Worm (Caenorhabditis elegans) whole organism, young adult: Measurements from ENCODE around the gene ints-7.

ENCODE experiments used
- B0019.2 ChIP-seq: fragments of 200-800 bp; sonication (Bioruptor generic); conservative IDR thresholded peaks from 2 replicates; pipeline ENCODE4 v1.3.6; 2022; ENCODE audit warnings: missing genetic modification reagents, missing genetic modification characterization, missing compliant biosample characterization
- C17E4.6 ChIP-seq: fragments of 200-800 bp; sonication (Bioruptor generic); IDR thresholded peaks from 2 replicates; pipeline ENCODE4 v1.3.6; 2022; ENCODE audit warnings: missing genetic modification reagents, missing genetic modification characterization, missing compliant biosample characterization
- D2030.7 ChIP-seq: fragments of 200-800 bp; sonication (Bioruptor generic); IDR thresholded peaks from 2 replicates; pipeline ENCODE4 v1.3.6; 2022; ENCODE audit warnings: missing genetic modification reagents, missing genetic modification characterization, missing compliant biosample characterization
- F10E7.11 ChIP-seq: sonication (generic microtip); optimal IDR thresholded peaks from 2 replicates; lab custom pipeline; 2017; ENCODE audit warnings: mild to moderate bottlenecking, missing genetic modification characterization, moderate library complexity, missing compliant biosample characterization
- F22D6.2 ChIP-seq: sonication (generic microtip); optimal IDR thresholded peaks from 2 replicates; lab custom pipeline; 2016; ENCODE audit warnings: mild to moderate bottlenecking, missing genetic modification characterization, missing compliant biosample characterization
- F33H1.4 ChIP-seq: fragments of 200-800 bp; sonication (Bioruptor generic); IDR thresholded peaks from 2 replicates; pipeline ENCODE4 v1.3.6; 2022; ENCODE audit warnings: missing genetic modification reagents, missing genetic modification characterization, missing compliant biosample characterization
- F39B2.1 ChIP-seq: fragments of 200-800 bp; sonication (Bioruptor generic); IDR thresholded peaks from 2 replicates; pipeline ENCODE4 v1.3.6; 2022; ENCODE audit warnings: missing genetic modification reagents, missing genetic modification characterization, missing compliant biosample characterization
- T26A5.8 ChIP-seq: sonication (generic microtip); optimal IDR thresholded peaks from 2 replicates; lab custom pipeline; 2016; ENCODE audit warnings: missing genetic modification characterization, missing compliant biosample characterization
- Y95B8A.8 ChIP-seq: fragments of 200-800 bp; sonication (Bioruptor generic); IDR thresholded peaks from 2 replicates; pipeline ENCODE4 v1.3.6; 2022; ENCODE audit warnings: missing genetic modification reagents, missing genetic modification characterization, missing compliant biosample characterization
- aptf-2 ChIP-seq: fragments of 200-800 bp; sonication (Bioruptor generic); conservative IDR thresholded peaks from 2 replicates; pipeline ENCODE4 v1.3.6; 2022; ENCODE audit warnings: missing genetic modification reagents, missing genetic modification characterization, missing compliant biosample characterization
- aptf-3 ChIP-seq: fragments of 200-800 bp; sonication (Bioruptor generic); IDR thresholded peaks from 2 replicates; pipeline ENCODE4 v1.3.6; 2022; ENCODE audit warnings: missing genetic modification characterization, missing compliant biosample characterization
- athp-1 ChIP-seq: sonication (generic microtip); optimal IDR thresholded peaks from 2 replicates; lab custom pipeline; 2017; ENCODE audit warnings: mild to moderate bottlenecking, missing genetic modification characterization, missing compliant biosample characterization
- attf-3 ChIP-seq: fragments of 200-800 bp; sonication (Bioruptor generic); conservative IDR thresholded peaks from 2 replicates; pipeline ENCODE4 v1.3.6; 2022; ENCODE audit warnings: missing genetic modification reagents, missing genetic modification characterization, missing compliant biosample characterization
- ccch-3 ChIP-seq: fragments of 200-800 bp; sonication (Bioruptor generic); optimal IDR thresholded peaks from 2 replicates; lab custom pipeline; 2018; ENCODE audit warnings: mild to moderate bottlenecking, missing genetic modification characterization, missing compliant biosample characterization
- ceh-27 ChIP-seq: fragments of 200-800 bp; sonication (Bioruptor generic); optimal IDR thresholded peaks from 2 replicates; lab custom pipeline; 2018; ENCODE audit warnings: mild to moderate bottlenecking, missing genetic modification characterization, moderate library complexity, missing compliant biosample characterization
- ceh-58 ChIP-seq: fragments of 200-800 bp; sonication (Bioruptor generic); IDR thresholded peaks from 2 replicates; pipeline ENCODE4 v1.3.6; 2022; ENCODE audit warnings: missing genetic modification characterization, missing compliant biosample characterization
- ceh-79 ChIP-seq: sonication (generic microtip); optimal IDR thresholded peaks from 2 replicates; lab custom pipeline; 2017; ENCODE audit warnings: mild to moderate bottlenecking, missing genetic modification characterization, missing compliant biosample characterization
- ceh-91 ChIP-seq: fragments of 200-800 bp; sonication (Bioruptor generic); IDR thresholded peaks from 2 replicates; pipeline ENCODE4 v1.3.6; 2022; ENCODE audit warnings: missing genetic modification reagents, missing genetic modification characterization, missing compliant biosample characterization
- dox-1 ChIP-seq: fragments of 200-800 bp; sonication (Bioruptor generic); IDR thresholded peaks from 2 replicates; pipeline ENCODE4 v1.3.6; 2022; ENCODE audit warnings: missing genetic modification reagents, missing genetic modification characterization, missing compliant biosample characterization
- dpl-1 ChIP-seq: fragments of 150-350 bp; optimal IDR thresholded peaks from 2 replicates; lab custom pipeline; 2014; ENCODE audit warnings: missing biosample characterization, missing genetic modification reagents, missing genetic modification characterization
- ekl-4 ChIP-seq: fragments of 200-800 bp; sonication (Bioruptor generic); IDR thresholded peaks from 2 replicates; pipeline ENCODE4 v1.3.6; 2022; ENCODE audit warnings: missing genetic modification reagents, missing genetic modification characterization, missing compliant biosample characterization
- hmg-1.2 ChIP-seq: fragments of 200-800 bp; sonication (Bioruptor generic); IDR thresholded peaks from 2 replicates; pipeline ENCODE4 v1.3.6; 2022; ENCODE audit warnings: missing genetic modification reagents, missing genetic modification characterization, missing compliant biosample characterization
- hrde-1 ChIP-seq: sonication (generic microtip); optimal IDR thresholded peaks from 2 replicates; lab custom pipeline; 2016; ENCODE audit warnings: missing genetic modification characterization, mild to moderate bottlenecking, missing compliant biosample characterization, moderate library complexity, missing genotype, missing genetic modification reagents, borderline replicate concordance
- hsf-1 ChIP-seq: fragments of 200-800 bp; sonication (Bioruptor generic); IDR thresholded peaks from 2 replicates; pipeline ENCODE4 v1.3.6; 2022; ENCODE audit warnings: missing genetic modification reagents, missing genetic modification characterization, missing compliant biosample characterization
- lin-26 ChIP-seq: fragments of 200-800 bp; sonication (Bioruptor generic); IDR thresholded peaks from 2 replicates; pipeline ENCODE4 v1.3.6; 2022; ENCODE audit warnings: missing genetic modification reagents, missing genetic modification characterization, missing compliant biosample characterization
- lin-35 ChIP-seq, 3 experiments: fragments of 150-350 bp in 2 of 3; sonication (generic microtip) in 1 of 3; optimal IDR thresholded peaks; 2 replicates each; lab custom pipeline; 2014 to 2018; ENCODE audit warnings: missing biosample characterization in 3 of 3, missing genetic modification characterization in 3 of 3, missing genetic modification reagents in 3 of 3
- lir-1 ChIP-seq: fragments of 200-800 bp; sonication (Bioruptor generic); conservative IDR thresholded peaks from 2 replicates; pipeline ENCODE4 v1.3.6; 2022; ENCODE audit warnings: missing genetic modification reagents, missing genetic modification characterization, missing compliant biosample characterization
- lsl-1 ChIP-seq: fragments of 200-800 bp; sonication (Bioruptor generic); optimal IDR thresholded peaks from 2 replicates; lab custom pipeline; 2018; ENCODE audit warnings: mild to moderate bottlenecking, missing genetic modification characterization, moderate library complexity, missing compliant biosample characterization
- lsy-27 ChIP-seq: sonication (generic microtip); optimal IDR thresholded peaks from 2 replicates; lab custom pipeline; 2017; ENCODE audit warnings: missing genetic modification characterization, mild to moderate bottlenecking, missing compliant biosample characterization, antibody characterized with exemption, missing genotype, borderline replicate concordance; ENCODE audit not compliant: insufficient read depth
- madf-10 ChIP-seq: sonication (generic microtip); optimal IDR thresholded peaks from 2 replicates; lab custom pipeline; 2016; ENCODE audit warnings: mild to moderate bottlenecking, missing genetic modification characterization, missing compliant biosample characterization
- madf-6 ChIP-seq: fragments of 200-800 bp; sonication (Bioruptor generic); IDR thresholded peaks from 2 replicates; pipeline ENCODE4 v1.3.6; 2022; ENCODE audit warnings: missing genetic modification reagents, missing genetic modification characterization, missing compliant biosample characterization
- madf-8 ChIP-seq: fragments of 200-800 bp; sonication (Bioruptor generic); conservative IDR thresholded peaks from 2 replicates; pipeline ENCODE4 v1.3.6; 2022; ENCODE audit warnings: missing genetic modification reagents, missing genetic modification characterization, missing compliant biosample characterization
- mcd-1 ChIP-seq: fragments of 200-800 bp; sonication (Bioruptor generic); IDR thresholded peaks from 2 replicates; pipeline ENCODE4 v1.3.6; 2022; ENCODE audit warnings: missing genetic modification reagents, missing genetic modification characterization, missing compliant biosample characterization
- mes-4 ChIP-seq: sonication (generic microtip); optimal IDR thresholded peaks from 2 replicates; lab custom pipeline; 2016; ENCODE audit warnings: missing genotype, missing genetic modification characterization, missing compliant biosample characterization
- nhr-120 ChIP-seq: fragments of 200-800 bp; sonication (Bioruptor generic); IDR thresholded peaks from 2 replicates; pipeline ENCODE4 v1.3.6; 2022; ENCODE audit warnings: missing genetic modification characterization, missing compliant biosample characterization
- nhr-90 ChIP-seq: sonication (generic microtip); optimal IDR thresholded peaks from 2 replicates; lab custom pipeline; 2016; ENCODE audit warnings: missing genotype, mild to moderate bottlenecking, missing genetic modification characterization, missing compliant biosample characterization
- pbrm-1 ChIP-seq: fragments of 200-800 bp; sonication (Bioruptor generic); IDR thresholded peaks from 2 replicates; pipeline ENCODE4 v1.3.6; 2022; ENCODE audit warnings: missing genetic modification reagents, missing genetic modification characterization, missing compliant biosample characterization
- pha-4 ChIP-seq: fragments of 150-350 bp; sonication (generic microtip); optimal IDR thresholded peaks from 2 replicates; lab custom pipeline; 2014; ENCODE audit warnings: missing biosample characterization, missing genetic modification reagents, missing genetic modification characterization
- snpc-1.3 ChIP-seq: sonication (generic microtip); optimal IDR thresholded peaks from 2 replicates; lab custom pipeline; 2017; ENCODE audit warnings: missing genetic modification characterization, mild to moderate bottlenecking, missing compliant biosample characterization, antibody characterized with exemption, moderate library complexity, missing genotype, missing genetic modification reagents; ENCODE audit not compliant: insufficient read depth
- tbp1 ChIP-seq: fragments of 200-800 bp; sonication (Bioruptor generic); optimal IDR thresholded peaks from 2 replicates; lab custom pipeline; 2018; ENCODE audit warnings: mild to moderate bottlenecking, missing genetic modification characterization, missing compliant biosample characterization
- tlf-1 ChIP-seq: fragments of 200-800 bp; sonication (Bioruptor generic); optimal IDR thresholded peaks from 2 replicates; lab custom pipeline; 2018; ENCODE audit warnings: mild to moderate bottlenecking, missing genetic modification characterization, missing compliant biosample characterization
- unc-130 ChIP-seq: sonication (generic microtip); optimal IDR thresholded peaks from 2 replicates; lab custom pipeline; 2016; ENCODE audit warnings: missing genetic modification reagents, missing genetic modification characterization, missing compliant biosample characterization
- xnd-1 ChIP-seq: sonication (generic microtip); optimal IDR thresholded peaks from 2 replicates; lab custom pipeline; 2016; ENCODE audit warnings: missing genotype, missing genetic modification reagents, missing genetic modification characterization, missing compliant biosample characterization
- ztf-18 ChIP-seq: sonication (generic microtip); optimal IDR thresholded peaks from 2 replicates; lab custom pipeline; 2016; ENCODE audit warnings: missing genotype, mild to moderate bottlenecking, missing genetic modification characterization, missing compliant biosample characterization
- ztf-28 ChIP-seq: fragments of 200-800 bp; sonication (Bioruptor generic); IDR thresholded peaks from 2 replicates; pipeline ENCODE4 v1.3.6; 2022; ENCODE audit warnings: missing genetic modification reagents, missing genetic modification characterization, missing compliant biosample characterization

The ints-7 gene

ce11 chrII:11535924-11536323, 46.7 kb upstream of the ints-7 start (continued):
- no peak for TF ChIP-seq madf-10
- TF ChIP-seq nhr-120, result no peak

- TF ChIP-seq hsf-1 (no peak), lin-26 (no peak), xnd-1 (tag; lab: Kevin White, UChicago) (peak; percentile 72), ceh-79 (tag; lab: Kevin White, UChicago) (no peak), madf-6 (GFP tag; lab: Robert Waterston, UW) (peak; percentile 92), D2030.7 (GFP tag; lab: Robert Waterston, UW) (0 out of 2 replicates have a peak, but pooled peaks have one; percentile 28), F39B2.1 (GFP tag; lab: Robert Waterston, UW) (no peak), lsl-1 (GFP tag; lab: Kevin White, UChicago) (peak; percentile 81), nhr-120 (no peak), pha-4 (no peak), dox-1 (no peak), ceh-91 (no peak), F22D6.2 (tag; lab: Kevin White, UChicago) (no peak), lsy-27 (tag; lab: Kevin White, UChicago) (no peak), F33H1.4 (GFP tag; lab: Robert Waterston, UW) (peak; percentile 31; the same call in 1 of the 2 replicates), madf-8 (GFP tag; lab: Robert Waterston, UW) (peak; percentile 93), mes-4 (no peak)
Observed at ce11 chrII:11536505-11536904, 46.1 kb upstream of the ints-7 start.

- TF ChIP-seq snpc-1.3 (tag; lab: Kevin White, UChicago) (no peak), hsf-1 (peak; percentile 90), Y95B8A.8 (peak; percentile 81; the same call in 1 of the 2 replicates), unc-130 (GFP tag; lab: Kevin White, UChicago) (peak; percentile 72), athp-1 (tag; lab: Kevin White, UChicago) (peak; percentile 40), lsy-27 (tag; lab: Kevin White, UChicago) (no peak), D2030.7 (GFP tag; lab: Robert Waterston, UW) (peak; percentile 95), aptf-3 (GFP tag; lab: Robert Waterston, UW) (no peak), lir-1 (GFP tag; lab: Robert Waterston, UW) (peak; percentile 79; the same call in 1 of the 2 replicates), mcd-1 (peak; percentile 78), pbrm-1 (GFP tag; lab: Robert Waterston, UW) (peak; percentile 75; the same call in 1 of the 2 replicates), B0019.2 (peak; percentile 28; the same call in 1 of the 2 replicates), nhr-90 (no peak), tlf-1 (GFP tag; lab: Kevin White, UChicago) (peak; percentile 81), ztf-18 (tag; lab: Kevin White, UChicago) (peak; percentile 2), madf-8 (GFP tag; lab: Robert Waterston, UW) (peak; percentile 98), ceh-27 (peak; percentile 6), ceh-58 (GFP tag; lab: Robert Waterston, UW) (0 out of 2 replicates have a peak, but pooled peaks have one; percentile 20), attf-3 (GFP tag; lab: Robert Waterston, UW) (0 out of 2 replicates have a peak, but pooled peaks have one; percentile 38), C17E4.6 (GFP tag; lab: Robert Waterston, UW) (peak; percentile 78), T26A5.8 (tag; lab: Kevin White, UChicago) (no peak), ccch-3 (GFP tag; lab: Kevin White, UChicago) (no peak), hmg-1.2 (peak; percentile 92), dpl-1 (peak; percentile 88), ztf-28 (GFP tag; lab: Robert Waterston, UW) (0 out of 2 replicates have a peak, but pooled peaks have one; percentile 51), ekl-4 (GFP tag; lab: Robert Waterston, UW) (peak; percentile 64), hrde-1 (tag; lab: Kevin White, UChicago) (peak; percentile 44), aptf-2 (GFP tag; lab: Robert Waterston, UW) (peak; percentile 85), lin-35 (GFP tag; optimal IDR thresholded peaks at IDR 0.05; lab: Kevin White, UChicago) (peak in 2 of 3 experiments; percentile 38 to 44), tbp1 (GFP tag; lab: Kevin White, UChicago) (peak; percentile 59), F10E7.11 (tag; lab: Kevin White, UChicago) (no peak)
Observed at ce11 chrII:11537115-11537514, 45.5 kb upstream of the ints-7 start.
